Worm (Caenorhabditis elegans): ENCODE measurements around the gene mig-38.
A peak's percentile ranks its signal among the peaks of the same experiment; 100 is the strongest.

Gene mig-38

ce11 chrIV:11583906-11584378, 10.1 kb upstream of the mig-38 start, which contains the start of gene F12F6.1 (continued):
- no peak for TF ChIP-seq nhr-237 (tag; optimal IDR thresholded peaks at IDR 0.05)
- TF ChIP-seq Y5F2A.4 (GFP tag; optimal IDR thresholded peaks at IDR 0.05): no peak
- TF ChIP-seq aha-1 (tag): no peak
- TF ChIP-seq hlh-30 (tag; optimal IDR thresholded peaks at IDR 0.05; ENCODE audit: insufficient read depth): peak; percentile 60
- no peak for TF ChIP-seq gei-8 (GFP tag; optimal IDR thresholded peaks at IDR 0.05)
- TF ChIP-seq nhr-42 (GFP tag; IDR thresholded peaks at IDR 0.05): no peak
- peak; percentile 30 for TF ChIP-seq nhr-6 (tag; optimal IDR thresholded peaks at IDR 0.05)
- no peak for TF ChIP-seq nhr-10 (tag; optimal IDR thresholded peaks at IDR 0.05)
- no peak for TF ChIP-seq nhr-11 (tag; optimal IDR thresholded peaks at IDR 0.05)
- no peak for TF ChIP-seq madf-5 (GFP tag; IDR thresholded peaks at IDR 0.05)
- TF ChIP-seq hmg-1.1 (GFP tag; IDR thresholded peaks at IDR 0.05): peak; percentile 27; the same call in 1 of the 2 replicates
- TF ChIP-seq set-16 (GFP tag; IDR thresholded peaks at IDR 0.05): peak; percentile 95
- no peak for TF ChIP-seq nhr-76 (tag; optimal IDR thresholded peaks at IDR 0.05)
- 0 out of 2 replicates have a peak, but pooled peaks have one; percentile 11 for TF ChIP-seq dmd-9 (GFP tag; IDR thresholded peaks at IDR 0.05)
- TF ChIP-seq lin-1 (GFP tag; IDR thresholded peaks at IDR 0.05): no peak
- TF ChIP-seq pqm-1 (tag; optimal IDR thresholded peaks at IDR 0.05): no peak
- TF ChIP-seq attf-4 (tag; optimal IDR thresholded peaks at IDR 0.05): no peak
- no peak for TF ChIP-seq lim-7 (GFP tag; IDR thresholded peaks at IDR 0.05)
- no peak for TF ChIP-seq hif-1 (tag; optimal IDR thresholded peaks at IDR 0.05)

- TF ChIP-seq hlh-30 (tag; optimal IDR thresholded peaks at IDR 0.05; ENCODE audit: insufficient read depth): peak; percentile 5
- no peak for TF ChIP-seq unc-39 (tag; optimal IDR thresholded peaks at IDR 0.05)
- TF ChIP-seq ama-1 (optimal IDR thresholded peaks at IDR 0.05): no peak
- no peak for TF ChIP-seq dmd-8 (GFP tag; IDR thresholded peaks at IDR 0.05)
- TF ChIP-seq madf-9 (GFP tag; conservative IDR thresholded peaks at IDR 0.05): no peak
- no peak for TF ChIP-seq lin-38 (GFP tag; IDR thresholded peaks at IDR 0.05)
- TF ChIP-seq mep-1 (tag; optimal IDR thresholded peaks at IDR 0.05): no peak
- peak; percentile 17 for TF ChIP-seq hlh-11 (tag; optimal IDR thresholded peaks at IDR 0.05)
- TF ChIP-seq saeg-2 (GFP tag; IDR thresholded peaks at IDR 0.05): no peak
- TF ChIP-seq zfp-2 (tag; optimal IDR thresholded peaks at IDR 0.05): no peak
- TF ChIP-seq T26A8.4 (GFP tag; IDR thresholded peaks at IDR 0.05): no peak
- no peak for TF ChIP-seq zip-2 (tag; optimal IDR thresholded peaks at IDR 0.05)
- no peak for TF ChIP-seq pqm-1 (tag; optimal IDR thresholded peaks at IDR 0.05)
- no peak for TF ChIP-seq daf-16 (GFP tag; optimal IDR thresholded peaks at IDR 0.05)
- TF ChIP-seq daf-16 (tag; optimal IDR thresholded peaks at IDR 0.05): peak; percentile 25
- TF ChIP-seq dve-1 (tag; optimal IDR thresholded peaks at IDR 0.05; ENCODE audit: insufficient read depth): peak; percentile 15
- no peak for TF ChIP-seq egl-27 (tag; optimal IDR thresholded peaks at IDR 0.05)
- no peak for TF ChIP-seq mdt-29 (GFP tag; IDR thresholded peaks at IDR 0.05)
- no peak for TF ChIP-seq mdl-1 (tag; optimal IDR thresholded peaks at IDR 0.05)
- peak; percentile 20 for TF ChIP-seq mes-2 (tag; optimal IDR thresholded peaks at IDR 0.05; ENCODE audit: poor library complexity, severe bottlenecking)
Observed at ce11 chrIV:11584853-11585252, 9.2 kb upstream of the mig-38 start.

ce11 chrIV:11586484-11586883, 7.6 kb upstream of the mig-38 start:
- TF ChIP-seq aha-1 (tag): peak; percentile 92
- TF ChIP-seq unc-39 (tag; optimal IDR thresholded peaks at IDR 0.05): no peak
- no peak for TF ChIP-seq mxl-2 (GFP tag; conservative IDR thresholded peaks at IDR 0.05)

- TF ChIP-seq unc-130 (GFP tag; optimal IDR thresholded peaks at IDR 0.05) (no peak), rbr-2 (tag; optimal IDR thresholded peaks at IDR 0.05) (no peak), nhr-28 (tag; optimal IDR thresholded peaks at IDR 0.05) (no peak), php-3 (GFP tag; IDR thresholded peaks at IDR 0.05) (no peak), ama-1 (optimal IDR thresholded peaks at IDR 0.05) (no peak), Y75B8A.6 (GFP tag; IDR thresholded peaks at IDR 0.05) (no peak)
Observed at ce11 chrIV:11592165-11592564, 1.9 kb upstream of the mig-38 start, which contains the start of gene spe-36. TSS of gene spe-36 (minus strand) at chrIV:11592265.
